Fruit fly (Drosophila melanogaster) whole organism, embryonic: ENCODE data around the gene mRpL55.

Experiments
- B-H1 ChIP-seq: fragments of 200-800 bp; sonication (Bioruptor generic); IDR thresholded peaks from 3 replicates; pipeline ENCODE4 v1.3.6; 2022; ENCODE audit warnings: missing biosample characterization, missing genetic modification characterization
- C15 ChIP-seq: fragments of 200-800 bp; sonication (Bioruptor generic); IDR thresholded peaks from 3 replicates; pipeline ENCODE4 v1.3.6; 2022; ENCODE audit warnings: missing biosample characterization, missing genetic modification characterization
- CG10147 ChIP-seq: fragments of 200-800 bp; sonication (Bioruptor generic); optimal IDR thresholded peaks from 2 replicates; lab custom pipeline; 2019; ENCODE audit warnings: missing biosample characterization, mild to moderate bottlenecking, missing genetic modification characterization, moderate library complexity
- CG10366 ChIP-seq: fragments of 200-800 bp; sonication (Bioruptor generic); IDR thresholded peaks from 2 replicates; pipeline ENCODE4 v1.3.6; 2022; ENCODE audit warnings: missing biosample characterization, missing genetic modification characterization
- CG16863 ChIP-seq: fragments of 200-800 bp; sonication (Bioruptor generic); optimal IDR thresholded peaks from 3 replicates; lab custom pipeline; 2016; ENCODE audit warnings: missing biosample characterization, missing genetic modification characterization
- CG30020 ChIP-seq: fragments of 200-800 bp; optimal IDR thresholded peaks from 2 replicates; lab custom pipeline; 2019; ENCODE audit warnings: missing biosample characterization, mild to moderate bottlenecking, missing genetic modification characterization, moderate library complexity
- CG3281 ChIP-seq: fragments of 200-800 bp; sonication (Bioruptor generic); optimal IDR thresholded peaks from 3 replicates; lab custom pipeline; 2017; ENCODE audit warnings: missing biosample characterization, mild to moderate bottlenecking, missing genetic modification characterization
- CG4617 ChIP-seq: fragments of 200-800 bp; sonication (Bioruptor generic); optimal IDR thresholded peaks from 3 replicates; lab custom pipeline; 2016; ENCODE audit warnings: missing biosample characterization, missing genetic modification characterization, borderline replicate concordance
- CG4820 ChIP-seq: fragments of 200-800 bp; sonication (Bioruptor generic); optimal IDR thresholded peaks from 3 replicates; lab custom pipeline; 2016; ENCODE audit warnings: missing biosample characterization, missing genetic modification characterization
- CG6175 ChIP-seq: fragments of 200-800 bp; sonication (Bioruptor generic); IDR thresholded peaks from 3 replicates; pipeline ENCODE4 v1.3.6; 2022; ENCODE audit warnings: missing biosample characterization, missing genetic modification characterization
- CG6689 ChIP-seq: fragments of 200-800 bp; sonication (Bioruptor generic); IDR thresholded peaks from 2 replicates; pipeline ENCODE4 v1.3.6; 2022; ENCODE audit warnings: missing biosample characterization, missing genetic modification characterization
- CG6813 ChIP-seq: fragments of 200-800 bp; sonication (Bioruptor generic); optimal IDR thresholded peaks from 2 replicates; lab custom pipeline; 2017; ENCODE audit warnings: missing biosample characterization, missing genetic modification characterization, mild to moderate bottlenecking, moderate library complexity, missing genetic modification reagents
- CG7372 ChIP-seq: fragments of 200-800 bp; sonication (Bioruptor generic); IDR thresholded peaks from 2 replicates; pipeline ENCODE4 v1.3.6; 2022; ENCODE audit warnings: missing biosample characterization, missing genetic modification characterization
- CG9609 ChIP-seq: fragments of 200-800 bp; sonication (Bioruptor generic); optimal IDR thresholded peaks from 3 replicates; lab custom pipeline; 2016; ENCODE audit warnings: missing biosample characterization, missing genetic modification characterization
- D19A ChIP-seq: fragments of 200-800 bp; optimal IDR thresholded peaks from 3 replicates; lab custom pipeline; 2019; ENCODE audit warnings: missing biosample characterization, mild to moderate bottlenecking, missing genetic modification characterization, moderate library complexity
- Dip3 ChIP-seq: fragments of 200-800 bp; sonication (Bioruptor generic); optimal IDR thresholded peaks from 3 replicates; lab custom pipeline; 2016; ENCODE audit warnings: missing biosample characterization, missing genetic modification characterization
- Ets97D ChIP-seq: fragments of 200-800 bp; sonication (Bioruptor generic); optimal IDR thresholded peaks from 3 replicates; lab custom pipeline; 2016; ENCODE audit warnings: missing biosample characterization, missing genetic modification characterization
- GATAe ChIP-seq: fragments of 200-800 bp; sonication (Bioruptor generic); conservative IDR thresholded peaks from 2 replicates; pipeline ENCODE4 v1.3.6; 2022; ENCODE audit warnings: missing biosample characterization, missing genetic modification characterization
- Hr3 ChIP-seq: fragments of 200-800 bp; sonication (Bioruptor generic); optimal IDR thresholded peaks from 3 replicates; lab custom pipeline; 2016; ENCODE audit warnings: missing biosample characterization, missing genetic modification characterization
- Hsf ChIP-seq: fragments of 200-800 bp; sonication (Bioruptor generic); optimal IDR thresholded peaks from 3 replicates; lab custom pipeline; 2016; ENCODE audit warnings: missing biosample characterization, missing genetic modification characterization
- Jarid2 ChIP-seq: fragments of 200-800 bp; sonication (Bioruptor generic); optimal IDR thresholded peaks from 3 replicates; lab custom pipeline; 2017; ENCODE audit warnings: mild to moderate bottlenecking, missing biosample characterization, missing genetic modification reagents, missing genetic modification characterization
- Kr ChIP-seq: fragments of 200-800 bp; sonication (Bioruptor generic); optimal IDR thresholded peaks from 2 replicates; lab custom pipeline; 2017; ENCODE audit warnings: missing biosample characterization, mild to moderate bottlenecking, missing genetic modification characterization
- Lim3 ChIP-seq: fragments of 200-800 bp; sonication (Bioruptor generic); IDR thresholded peaks from 2 replicates; pipeline ENCODE4 v1.3.6; 2022; ENCODE audit warnings: missing biosample characterization, missing genetic modification characterization
- PHDP ChIP-seq: fragments of 200-800 bp; sonication (Bioruptor generic); optimal IDR thresholded peaks from 3 replicates; lab custom pipeline; 2018; ENCODE audit warnings: missing biosample characterization, mild to moderate bottlenecking, missing genetic modification characterization, moderate library complexity
- Pdp1 ChIP-seq, 2 experiments: fragments of 200-800 bp; sonication (Bioruptor generic); optimal IDR thresholded peaks; 3 replicates each; lab custom pipeline; 2016; ENCODE audit warnings: missing biosample characterization in 2 of 2, missing genetic modification characterization in 2 of 2, mild to moderate bottlenecking in 1 of 2, moderate library complexity in 1 of 2
- Ptx1 ChIP-seq: fragments of 200-800 bp; sonication (Bioruptor generic); IDR thresholded peaks from 2 replicates; pipeline ENCODE4 v1.3.6; 2022; ENCODE audit warnings: missing biosample characterization, missing genetic modification characterization
- Side ChIP-seq: fragments of 200-800 bp; sonication (Bioruptor generic); optimal IDR thresholded peaks from 2 replicates; lab custom pipeline; 2016; ENCODE audit warnings: missing biosample characterization, missing genetic modification characterization
- Sox100B ChIP-seq: fragments of 200-800 bp; sonication (Bioruptor generic); optimal IDR thresholded peaks from 3 replicates; lab custom pipeline; 2018; ENCODE audit warnings: missing biosample characterization, mild to moderate bottlenecking, missing genetic modification characterization
- Ssrp ChIP-seq: fragments of 200-800 bp; sonication (Bioruptor generic); optimal IDR thresholded peaks from 2 replicates; lab custom pipeline; 2018; ENCODE audit warnings: missing biosample characterization, mild to moderate bottlenecking, missing genetic modification characterization, moderate library complexity
- TFAM ChIP-seq: fragments of 200-800 bp; sonication (Bioruptor generic); optimal IDR thresholded peaks from 2 replicates; lab custom pipeline; 2017; ENCODE audit warnings: missing biosample characterization, missing genetic modification characterization, inconsistent platforms
- ap ChIP-seq: fragments of 200-800 bp; sonication (Bioruptor generic); IDR thresholded peaks from 2 replicates; pipeline ENCODE4 v1.3.6; 2022; ENCODE audit warnings: missing biosample characterization, missing genetic modification characterization
- ase ChIP-seq: fragments of 200-800 bp; sonication (Bioruptor generic); IDR thresholded peaks from 3 replicates; pipeline ENCODE4 v1.3.6; 2022; ENCODE audit warnings: missing biosample characterization, missing genetic modification characterization
- chif ChIP-seq, 2 experiments: fragments of 200-800 bp; sonication (Bioruptor generic); optimal IDR thresholded peaks; 3 replicates each; lab custom pipeline; 2016; ENCODE audit warnings: missing biosample characterization in 2 of 2, missing genetic modification characterization in 2 of 2
- chinmo ChIP-seq: fragments of 200-800 bp; sonication (Bioruptor generic); IDR thresholded peaks from 4 replicates; pipeline ENCODE4 v1.3.6; 2022; ENCODE audit warnings: missing biosample characterization, missing genetic modification characterization; ENCODE audit not compliant: partially characterized antibody
- chm ChIP-seq: fragments of 200-800 bp; sonication (Bioruptor generic); IDR thresholded peaks from 2 replicates; pipeline ENCODE4 v1.3.6; 2022; ENCODE audit warnings: missing biosample characterization, missing genetic modification characterization
- cwo ChIP-seq: fragments of 200-800 bp; sonication (Bioruptor generic); optimal IDR thresholded peaks from 3 replicates; lab custom pipeline; 2017; ENCODE audit warnings: missing biosample characterization, missing genetic modification characterization, mild to moderate bottlenecking, moderate library complexity, missing genetic modification reagents
- da ChIP-seq: fragments of 200-800 bp; sonication (Bioruptor generic); optimal IDR thresholded peaks from 2 replicates; lab custom pipeline; 2016; ENCODE audit warnings: missing biosample characterization, missing genetic modification characterization
- dati ChIP-seq: fragments of 200-800 bp; sonication (Bioruptor generic); IDR thresholded peaks from 2 replicates; pipeline ENCODE4 v1.3.6; 2022; ENCODE audit warnings: missing biosample characterization, missing genetic modification characterization
- dm ChIP-seq: fragments of 200-800 bp; sonication (Bioruptor generic); optimal IDR thresholded peaks from 3 replicates; lab custom pipeline; 2016; ENCODE audit warnings: missing biosample characterization, missing genetic modification characterization
- dpn ChIP-seq, 2 experiments: fragments of 200-800 bp; sonication (Bioruptor generic); optimal IDR thresholded peaks; 3 replicates each; lab custom pipeline; 2016; ENCODE audit warnings: missing biosample characterization in 2 of 2, missing genetic modification characterization in 2 of 2
- emc ChIP-seq: fragments of 200-800 bp; sonication (Bioruptor generic); optimal IDR thresholded peaks from 2 replicates; lab custom pipeline; 2016; ENCODE audit warnings: missing biosample characterization, missing genetic modification characterization
- fd3F ChIP-seq: fragments of 200-800 bp; sonication (Bioruptor generic); optimal IDR thresholded peaks from 2 replicates; lab custom pipeline; 2018; ENCODE audit warnings: missing biosample characterization, mild to moderate bottlenecking, missing genetic modification characterization, moderate library complexity
- gsb-n ChIP-seq: fragments of 200-800 bp; sonication (Bioruptor generic); optimal IDR thresholded peaks from 3 replicates; lab custom pipeline; 2018; ENCODE audit warnings: missing biosample characterization, mild to moderate bottlenecking, missing genetic modification characterization
- hb ChIP-seq: fragments of 200-800 bp; sonication (Bioruptor generic); IDR thresholded peaks from 3 replicates; pipeline ENCODE4 v1.3.6; 2022; ENCODE audit warnings: missing biosample characterization, missing genetic modification characterization; ENCODE audit not compliant: partially characterized antibody
- ken ChIP-seq: fragments of 200-800 bp; sonication (Bioruptor generic); IDR thresholded peaks from 3 replicates; pipeline ENCODE4 v1.3.6; 2022; ENCODE audit warnings: missing biosample characterization, missing genetic modification characterization
- nmo ChIP-seq: fragments of 200-800 bp; sonication (Bioruptor generic); optimal IDR thresholded peaks from 2 replicates; lab custom pipeline; 2018; ENCODE audit warnings: missing biosample characterization, mild to moderate bottlenecking, missing genetic modification characterization, moderate library complexity
- org-1 ChIP-seq: fragments of 200-800 bp; sonication (Bioruptor generic); optimal IDR thresholded peaks from 2 replicates; lab custom pipeline; 2017; ENCODE audit warnings: missing biosample characterization, missing genetic modification characterization
- row ChIP-seq: fragments of 200-800 bp; sonication (Bioruptor generic); IDR thresholded peaks from 3 replicates; pipeline ENCODE4 v1.3.6; 2022; ENCODE audit warnings: missing biosample characterization, missing genetic modification characterization
- schlank ChIP-seq: fragments of 200-800 bp; sonication (Bioruptor generic); optimal IDR thresholded peaks from 2 replicates; lab custom pipeline; 2018; ENCODE audit warnings: missing biosample characterization, mild to moderate bottlenecking, missing genetic modification characterization
- tin ChIP-seq: fragments of 200-800 bp; sonication (Bioruptor generic); optimal IDR thresholded peaks from 3 replicates; lab custom pipeline; 2016; ENCODE audit warnings: missing biosample characterization, missing genetic modification characterization
- trem ChIP-seq: fragments of 200-800 bp; optimal IDR thresholded peaks from 3 replicates; lab custom pipeline; 2019; ENCODE audit warnings: missing biosample characterization, mild to moderate bottlenecking, missing genetic modification characterization, moderate library complexity
- zfh1 ChIP-seq: fragments of 200-800 bp; sonication (Bioruptor generic); IDR thresholded peaks from 3 replicates; pipeline ENCODE4 v1.3.6; 2022; ENCODE audit warnings: missing biosample characterization, missing genetic modification characterization

Gene mRpL55

dm6 chr3R:19113836-19114235 is 19.1 kb upstream of the mRpL55 start (continued):
- no peak for TF ChIP-seq Dip3 (GFP tag; lab: Kevin White, UChicago)
- TF ChIP-seq GATAe: no peak
- TF ChIP-seq row: peak; percentile 49; the same call in 2 of the 3 replicates
- no peak for TF ChIP-seq TFAM
- TF ChIP-seq Kr (GFP tag; lab: Kevin White, UChicago): no peak
- TF ChIP-seq da: no peak
- TF ChIP-seq Lim3 (GFP tag; lab: Robert Waterston, UW): no peak
- TF ChIP-seq CG10147 (GFP tag; lab: Kevin White, UChicago): no peak
- peak; percentile 37 for TF ChIP-seq CG4820
- TF ChIP-seq ap (GFP tag; lab: Robert Waterston, UW): no peak
- no peak for TF ChIP-seq CG6175 (GFP tag; lab: Robert Waterston, UW)
- TF ChIP-seq CG9609: peak; percentile 25
- TF ChIP-seq tin (GFP tag; lab: Kevin White, UChicago): peak; percentile 23
- peak; percentile 21 for TF ChIP-seq trem (tag; lab: Kevin White, UChicago)
- TF ChIP-seq hb (GFP tag; lab: Robert Waterston, UW): peak; percentile 64; the same call in 2 of the 3 replicates
- no peak for TF ChIP-seq CG10366 (GFP tag; lab: Robert Waterston, UW)
- TF ChIP-seq chif (GFP tag; optimal IDR thresholded peaks at IDR 0.05; lab: Kevin White, UChicago): peak in 1 of 2 experiments; percentile 22
- TF ChIP-seq fd3F (GFP tag; lab: Kevin White, UChicago): no peak
- TF ChIP-seq emc (GFP tag; lab: Kevin White, UChicago): no peak
- 0 out of 3 replicates have a peak, but pooled peaks have one; percentile 26 for TF ChIP-seq ase (GFP tag; lab: Robert Waterston, UW)
- TF ChIP-seq ken (GFP tag; lab: Robert Waterston, UW): peak; percentile 63; the same call in 2 of the 3 replicates
- peak; percentile 32; the same call in 1 of the 2 replicates for TF ChIP-seq Ptx1 (GFP tag; lab: Robert Waterston, UW)
- peak; percentile 40 for TF ChIP-seq Hsf (GFP tag; lab: Kevin White, UChicago)
- peak; percentile 8 to 9 for TF ChIP-seq Pdp1 (GFP tag; optimal IDR thresholded peaks at IDR 0.05; lab: Kevin White, UChicago)
- no peak for TF ChIP-seq Jarid2
- peak; percentile 52 for TF ChIP-seq Ssrp (tag; lab: Kevin White, UChicago)
- TF ChIP-seq gsb-n: peak; percentile 14
- peak; percentile 37 for TF ChIP-seq CG16863 (GFP tag; lab: Kevin White, UChicago)
- no peak for TF ChIP-seq chm (GFP tag; lab: Robert Waterston, UW)
- no peak for TF ChIP-seq org-1 (GFP tag; lab: Kevin White, UChicago)
- TF ChIP-seq CG7372 (GFP tag; lab: Robert Waterston, UW): no peak
- TF ChIP-seq cwo (GFP tag; lab: Kevin White, UChicago): no peak
- TF ChIP-seq D19A: peak; percentile 7
- peak; percentile 27 for TF ChIP-seq Sox100B (GFP tag; lab: Kevin White, UChicago)
- no peak for TF ChIP-seq chinmo (GFP tag; lab: Robert Waterston, UW)
- TF ChIP-seq Side (GFP tag; lab: Kevin White, UChicago): no peak
- TF ChIP-seq dpn (GFP tag; optimal IDR thresholded peaks at IDR 0.05; lab: Kevin White, UChicago): peak in 1 of 2 experiments; percentile 49
- TF ChIP-seq zfh1 (GFP tag; lab: Robert Waterston, UW): no peak
- no peak for TF ChIP-seq dati (GFP tag; lab: Robert Waterston, UW)
- TF ChIP-seq C15 (GFP tag; lab: Robert Waterston, UW): no peak
- TF ChIP-seq CG4617: no peak
- no peak for TF ChIP-seq schlank
- TF ChIP-seq CG30020 (tag; lab: Kevin White, UChicago): no peak
- TF ChIP-seq PHDP (tag; lab: Kevin White, UChicago): peak; percentile 10
- TF ChIP-seq dm (GFP tag; lab: Kevin White, UChicago): no peak
- TF ChIP-seq CG3281 (GFP tag; lab: Kevin White, UChicago): no peak
- TF ChIP-seq B-H1 (GFP tag; lab: Robert Waterston, UW): no peak
- peak; percentile 54 for TF ChIP-seq nmo
- TF ChIP-seq Hr3 (GFP tag; lab: Kevin White, UChicago): peak; percentile 25
- TF ChIP-seq Ets97D: no peak
- peak; percentile 23; the same call in 1 of the 2 replicates for TF ChIP-seq CG6689 (GFP tag; lab: Robert Waterston, UW)
- no peak for TF ChIP-seq CG6813 (GFP tag; lab: Kevin White, UChicago)
